Fruit fly (Drosophila melanogaster): ENCODE measurements around the gene TotF.

TotF gene

DNA sequence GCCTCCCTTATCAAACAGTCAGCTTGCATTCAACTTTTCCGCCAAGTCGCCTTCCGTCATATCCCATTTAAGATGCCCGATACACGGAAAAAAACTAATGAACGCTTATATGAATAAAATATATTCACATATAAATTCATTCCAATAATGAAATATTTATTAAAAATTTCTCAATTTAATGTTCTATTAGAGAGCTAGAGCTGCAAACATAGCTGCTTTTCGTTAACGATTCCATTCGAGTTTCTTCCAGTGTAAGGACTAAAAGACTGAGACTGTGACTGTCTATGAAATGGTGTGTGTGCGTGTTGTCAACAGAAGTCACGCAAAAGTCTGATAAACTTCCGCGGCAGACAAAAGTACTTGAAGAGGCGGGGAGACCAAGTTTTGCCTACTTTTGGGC is 17.9 kb upstream of the TotF start (continued):
- no peak for TF ChIP-seq trem (tag; optimal IDR thresholded peaks at IDR 0.05)
- TF ChIP-seq CG30431 (GFP tag; optimal IDR thresholded peaks at IDR 0.05) = no peak
- TF ChIP-seq danr (GFP tag; IDR thresholded peaks at IDR 0.05) = no peak
- TF ChIP-seq lola (GFP tag; optimal IDR thresholded peaks at IDR 0.05) = no peak
- TF ChIP-seq zen2 (GFP tag; IDR thresholded peaks at IDR 0.05; ENCODE audit: partially characterized antibody) = no peak
- TF ChIP-seq CG13624 (GFP tag; optimal IDR thresholded peaks at IDR 0.05) = no peak
- TF ChIP-seq CG9932 (GFP tag; IDR thresholded peaks at IDR 0.05) = peak; percentile 16; the same call in 1 of the 2 replicates
- no peak for TF ChIP-seq CG10321 (GFP tag; IDR thresholded peaks at IDR 0.05)
- peak; percentile 16 for TF ChIP-seq lilli (GFP tag; optimal IDR thresholded peaks at IDR 0.05)
- TF ChIP-seq kah (GFP tag; optimal IDR thresholded peaks at IDR 0.05) = peak; percentile 3
- TF ChIP-seq Gsc (GFP tag; IDR thresholded peaks at IDR 0.05) = no peak
- no peak for TF ChIP-seq CG30020 (tag; optimal IDR thresholded peaks at IDR 0.05)
- TF ChIP-seq Sry-β (GFP tag; optimal IDR thresholded peaks at IDR 0.05) = no peak
- no peak for TF ChIP-seq sob (GFP tag; IDR thresholded peaks at IDR 0.05)
- TF ChIP-seq CG3281 (GFP tag; optimal IDR thresholded peaks at IDR 0.05) = peak; percentile 66
- TF ChIP-seq ERR (GFP tag; optimal IDR thresholded peaks at IDR 0.05) = no peak
- no peak for TF ChIP-seq tll (GFP tag; optimal IDR thresholded peaks at IDR 0.05)
- TF ChIP-seq CG15011 (GFP tag; optimal IDR thresholded peaks at IDR 0.05) = peak; percentile 21
- TF ChIP-seq tin (GFP tag; optimal IDR thresholded peaks at IDR 0.05) = peak; percentile 19
- TF ChIP-seq ac (GFP tag; optimal IDR thresholded peaks at IDR 0.05) = no peak
- no peak for TF ChIP-seq CG18011 (GFP tag; optimal IDR thresholded peaks at IDR 0.05)
- peak; percentile 42 for TF ChIP-seq CG13296 (GFP tag; optimal IDR thresholded peaks at IDR 0.05)
- TF ChIP-seq BEAF-32 (GFP tag; optimal IDR thresholded peaks at IDR 0.05) = no peak
- TF ChIP-seq sens (GFP tag) = peak; percentile 56
- no peak for TF ChIP-seq CG4328 (GFP tag; optimal IDR thresholded peaks at IDR 0.05)
- no peak for TF ChIP-seq cas (GFP tag; IDR thresholded peaks at IDR 0.05)
- no peak for TF ChIP-seq D19B (GFP tag; optimal IDR thresholded peaks at IDR 0.05)
- TF ChIP-seq CG13424 (tag; optimal IDR thresholded peaks at IDR 0.05) = peak; percentile 57
- no peak for TF ChIP-seq sim (GFP tag; IDR thresholded peaks at IDR 0.05)
- no peak for TF ChIP-seq CG3847 (GFP tag; IDR thresholded peaks at IDR 0.05)
- no peak for TF ChIP-seq chif (GFP tag; optimal IDR thresholded peaks at IDR 0.05)
- no peak for TF ChIP-seq Atf3 (GFP tag; optimal IDR thresholded peaks at IDR 0.05)
- TF ChIP-seq CG17802 (tag; optimal IDR thresholded peaks at IDR 0.05) = no peak
- no peak for TF ChIP-seq jumu (GFP tag; optimal IDR thresholded peaks at IDR 0.05)
- TF ChIP-seq psq (GFP tag; optimal IDR thresholded peaks at IDR 0.05) = no peak
- no peak for TF ChIP-seq peb (GFP tag; IDR thresholded peaks at IDR 0.05)
- TF ChIP-seq Lhr (GFP tag; optimal IDR thresholded peaks at IDR 0.05) = no peak
- no peak for TF ChIP-seq CG12104 (GFP tag; optimal IDR thresholded peaks at IDR 0.05)
- TF ChIP-seq CG3726 (GFP tag; IDR thresholded peaks at IDR 0.05) = no peak
- TF ChIP-seq cg (GFP tag; optimal IDR thresholded peaks at IDR 0.05) = no peak
- TF ChIP-seq tup (GFP tag; optimal IDR thresholded peaks at IDR 0.05) = no peak
- no peak for TF ChIP-seq CG43689 (GFP tag; IDR thresholded peaks at IDR 0.05)
- TF ChIP-seq CG7372 (GFP tag; IDR thresholded peaks at IDR 0.05) = 0 out of 2 replicates have a peak, but pooled peaks have one; percentile 18
- no peak for TF ChIP-seq ato (GFP tag; IDR thresholded peaks at IDR 0.05; ENCODE audit: partially characterized antibody)
- TF ChIP-seq Hsf (GFP tag; optimal IDR thresholded peaks at IDR 0.05) = no peak
- no peak for TF ChIP-seq crp (GFP tag; optimal IDR thresholded peaks at IDR 0.05)
- TF ChIP-seq CG12744 (GFP tag; optimal IDR thresholded peaks at IDR 0.05) = no peak
- peak; percentile 1 for TF ChIP-seq Jarid2 (GFP tag; optimal IDR thresholded peaks at IDR 0.05)
- TF ChIP-seq pita (GFP tag; optimal IDR thresholded peaks at IDR 0.05) = no peak
- TF ChIP-seq Optix (GFP tag; IDR thresholded peaks at IDR 0.05) = no peak
- TF ChIP-seq pb (GFP tag; optimal IDR thresholded peaks at IDR 0.05) = no peak

Data from whole organism, embryonic.